Worm (Caenorhabditis elegans) whole organism, L2 larva: ENCODE results near the gene F36F12.2.

Experiments
- C34F6.9 ChIP-seq: fragments of 150-350 bp; optimal IDR thresholded peaks from 2 replicates; lab custom pipeline; 2014; ENCODE audit warnings: missing biosample characterization, missing genetic modification characterization
- F13H6.1 ChIP-seq: sonication (generic microtip); optimal IDR thresholded peaks from 2 replicates; lab custom pipeline; 2016; ENCODE audit warnings: missing genetic modification characterization, missing compliant biosample characterization
- R02D3.7 ChIP-seq: fragments of 150-350 bp; optimal IDR thresholded peaks from 2 replicates; lab custom pipeline; 2014; ENCODE audit warnings: missing biosample characterization, missing genetic modification characterization
- ZK546.5 ChIP-seq: sonication (generic microtip); optimal IDR thresholded peaks from 2 replicates; lab custom pipeline; 2017; ENCODE audit warnings: missing biosample characterization, missing genetic modification characterization
- alr-1 ChIP-seq: fragments of 150-350 bp; optimal IDR thresholded peaks from 2 replicates; lab custom pipeline; 2014; ENCODE audit warnings: missing biosample characterization, missing genetic modification characterization
- blmp-1 ChIP-seq: sonication (generic microtip); optimal IDR thresholded peaks from 2 replicates; lab custom pipeline; 2017; ENCODE audit warnings: missing genetic modification characterization, mild to moderate bottlenecking, missing compliant biosample characterization, antibody characterized with exemption, moderate library complexity; ENCODE audit not compliant: insufficient read depth
- ceh-82 ChIP-seq: fragments of 150-350 bp; optimal IDR thresholded peaks from 2 replicates; lab custom pipeline; 2014; ENCODE audit warnings: missing biosample characterization, missing genetic modification characterization
- crh-2 ChIP-seq: sonication (generic microtip); optimal IDR thresholded peaks from 2 replicates; lab custom pipeline; 2017; ENCODE audit warnings: missing biosample characterization, missing genetic modification characterization
- dmd-4 ChIP-seq: sonication (generic microtip); optimal IDR thresholded peaks from 2 replicates; lab custom pipeline; 2017; ENCODE audit warnings: missing biosample characterization, missing genetic modification characterization
- elt-1 ChIP-seq: fragments of 150-350 bp; optimal IDR thresholded peaks from 2 replicates; lab custom pipeline; 2014; ENCODE audit warnings: missing biosample characterization, missing genetic modification characterization
- elt-3 ChIP-seq: sonication (generic microtip); optimal IDR thresholded peaks from 2 replicates; lab custom pipeline; 2017; ENCODE audit warnings: missing biosample characterization, missing genetic modification characterization
- fos-1 ChIP-seq: fragments of 150-350 bp; optimal IDR thresholded peaks from 2 replicates; lab custom pipeline; 2014; ENCODE audit warnings: missing biosample characterization, missing genetic modification characterization
- gmeb-1 ChIP-seq: fragments of 150-350 bp; optimal IDR thresholded peaks from 2 replicates; lab custom pipeline; 2014; ENCODE audit warnings: missing biosample characterization, missing genetic modification characterization
- lin-13 ChIP-seq: fragments of 150-350 bp; optimal IDR thresholded peaks from 2 replicates; lab custom pipeline; 2014; ENCODE audit warnings: missing biosample characterization, missing genetic modification reagents, missing genetic modification characterization
- lsy-2 ChIP-seq, 2 experiments: fragments of 150-350 bp in 1 of 2; sonication (generic microtip) in 1 of 2; optimal IDR thresholded peaks; 2 replicates each; lab custom pipeline; 2014 to 2017; ENCODE audit warnings: missing biosample characterization in 2 of 2, missing genetic modification characterization in 2 of 2
- mab-5 ChIP-seq: fragments of 150-350 bp; optimal IDR thresholded peaks from 2 replicates; lab custom pipeline; 2014; ENCODE audit warnings: missing biosample characterization, missing genetic modification characterization
- mbf-1 ChIP-seq: sonication (generic microtip); optimal IDR thresholded peaks from 2 replicates; lab custom pipeline; 2017; ENCODE audit warnings: missing biosample characterization, missing genetic modification characterization
- mdl-1 ChIP-seq, 2 experiments: fragments of 150-350 bp in 1 of 2; sonication (generic microtip) in 1 of 2; optimal IDR thresholded peaks; 2 replicates each; lab custom pipeline; 2017; ENCODE audit warnings: missing biosample characterization in 2 of 2, missing genetic modification characterization in 2 of 2
- nhr-10 ChIP-seq: sonication (generic microtip); optimal IDR thresholded peaks from 2 replicates; lab custom pipeline; 2017; ENCODE audit warnings: missing biosample characterization, missing genetic modification characterization
- nhr-12 ChIP-seq: fragments of 150-350 bp; optimal IDR thresholded peaks from 2 replicates; lab custom pipeline; 2014; ENCODE audit warnings: missing biosample characterization, missing genetic modification characterization
- nhr-129 ChIP-seq: fragments of 150-350 bp; optimal IDR thresholded peaks from 2 replicates; lab custom pipeline; 2014; ENCODE audit warnings: missing biosample characterization, missing genetic modification characterization
- nhr-23 ChIP-seq: fragments of 150-350 bp; optimal IDR thresholded peaks from 2 replicates; lab custom pipeline; 2014; ENCODE audit warnings: missing biosample characterization, missing genetic modification reagents, missing genetic modification characterization
- nhr-237 ChIP-seq: fragments of 150-350 bp; optimal IDR thresholded peaks from 2 replicates; lab custom pipeline; 2014; ENCODE audit warnings: missing biosample characterization, missing genetic modification characterization
- nhr-25 ChIP-seq: fragments of 150-350 bp; sonication (generic microtip); optimal IDR thresholded peaks from 3 replicates; lab custom pipeline; 2014; ENCODE audit warnings: missing biosample characterization, missing genetic modification characterization
- nhr-6 ChIP-seq: fragments of 150-350 bp; optimal IDR thresholded peaks from 2 replicates; lab custom pipeline; 2014; ENCODE audit warnings: missing biosample characterization, missing genetic modification characterization
- peb-1 ChIP-seq: fragments of 150-350 bp; optimal IDR thresholded peaks from 2 replicates; lab custom pipeline; 2014; ENCODE audit warnings: missing biosample characterization, missing genetic modification characterization
- sem-4 ChIP-seq: fragments of 150-350 bp; optimal IDR thresholded peaks from 2 replicates; lab custom pipeline; 2014; ENCODE audit warnings: missing biosample characterization, missing genetic modification reagents, missing genetic modification characterization
- skn-1 ChIP-seq: sonication (generic microtip); optimal IDR thresholded peaks from 2 replicates; lab custom pipeline; 2017; ENCODE audit warnings: missing biosample characterization, missing genetic modification characterization
- sma-3 ChIP-seq: sonication (generic microtip); optimal IDR thresholded peaks from 2 replicates; lab custom pipeline; 2016; ENCODE audit warnings: missing genetic modification reagents, missing genetic modification characterization, missing compliant biosample characterization
- sma-9 ChIP-seq, 2 experiments: fragments of 150-350 bp in 1 of 2; sonication (generic microtip) in 1 of 2; optimal IDR thresholded peaks; 2 replicates each; lab custom pipeline; 2014 to 2016; ENCODE audit warnings: missing genetic modification characterization in 2 of 2, mild to moderate bottlenecking in 1 of 2, missing biosample characterization in 1 of 2, missing compliant biosample characterization in 1 of 2, missing genetic modification reagents in 1 of 2, moderate library complexity in 1 of 2
- snpc-4 ChIP-seq: fragments of 150-350 bp; optimal IDR thresholded peaks from 2 replicates; lab custom pipeline; 2014; ENCODE audit warnings: missing biosample characterization, missing genetic modification characterization
- unc-39 ChIP-seq: fragments of 150-350 bp; optimal IDR thresholded peaks from 2 replicates; lab custom pipeline; 2014; ENCODE audit warnings: missing biosample characterization, missing genetic modification characterization
- unc-55 ChIP-seq: fragments of 150-350 bp; sonication (generic microtip); optimal IDR thresholded peaks from 3 replicates; lab custom pipeline; 2014; ENCODE audit warnings: missing biosample characterization, missing genetic modification reagents, missing genetic modification characterization
- ztf-1 ChIP-seq: fragments of 200-800 bp; sonication (Bioruptor generic); conservative IDR thresholded peaks from 2 replicates; pipeline ENCODE4 v1.3.6; 2022; ENCODE audit warnings: missing genetic modification characterization, missing compliant biosample characterization
- ztf-11 ChIP-seq: sonication (generic microtip); optimal IDR thresholded peaks from 2 replicates; lab custom pipeline; 2017; ENCODE audit warnings: missing biosample characterization, missing genetic modification characterization
- ztf-4 ChIP-seq: fragments of 150-350 bp; optimal IDR thresholded peaks from 2 replicates; lab custom pipeline; 2014; ENCODE audit warnings: missing biosample characterization, missing genetic modification characterization

F36F12.2 gene

ce11 chrV:2109295-2109694 is 14.2 kb upstream of the F36F12.2 start, which contains the start of gene ckb-4 (continued):
- TF ChIP-seq gmeb-1 (tag; lab: Kevin White, UChicago) (peak; percentile 4), snpc-4 (tag; lab: Kevin White, UChicago) (no peak), R02D3.7 (tag; lab: Kevin White, UChicago) (no peak), nhr-12 (no peak), lsy-2 (tag; optimal IDR thresholded peaks at IDR 0.05; lab: Kevin White, UChicago) (no peak), ztf-4 (tag; lab: Kevin White, UChicago) (no peak), elt-3 (tag; lab: Kevin White, UChicago) (no peak), sma-3 (GFP tag; lab: Kevin White, UChicago) (no peak), nhr-6 (tag; lab: Kevin White, UChicago) (no peak)
- TF ChIP-seq, all 48 proteins: peak for 7

- TF ChIP-seq dmd-4 = no peak
- TF ChIP-seq mbf-1 (tag; lab: Kevin White, UChicago) = no peak
These were observed 10.9 kb upstream of the F36F12.2 start, which contains the start of gene F22F7.4 for ce11 chrV:2105976-2106375. TSS of gene F22F7.4 (minus strand) at chrV:2106076.

- no peak for TF ChIP-seq gmeb-1 (tag; lab: Kevin White, UChicago)
- no peak for TF ChIP-seq nhr-23 (tag; lab: Kevin White, UChicago)
- no peak for TF ChIP-seq elt-1 (tag; lab: Kevin White, UChicago)
- no peak for TF ChIP-seq nhr-10 (tag; lab: Kevin White, UChicago)
- TF ChIP-seq unc-39 (tag; lab: Kevin White, UChicago) = no peak
These were observed 8.0 kb upstream of the F36F12.2 start, which contains the start of gene F36F12.1 for ce11 chrV:2103118-2103517. TSS of gene F36F12.1 (minus strand) at chrV:2103218.

ce11 chrV:2099040-2099439 is 3.9 kb upstream of the F36F12.2 start, which contains the start of gene F36F12.7:
TSS of gene F36F12.7 (plus strand) at chrV:2099340.
- TF ChIP-seq ztf-1 (GFP tag; lab: Robert Waterston, UW) (no peak), blmp-1 (tag; lab: Kevin White, UChicago) (no peak), skn-1 (no peak), sem-4 (no peak), elt-3 (tag; lab: Kevin White, UChicago) (no peak), ztf-4 (tag; lab: Kevin White, UChicago) (no peak), F13H6.1 (no peak), mdl-1 (tag; optimal IDR thresholded peaks at IDR 0.05; lab: Kevin White, UChicago) (no peak), ceh-82 (tag; lab: Kevin White, UChicago) (no peak), nhr-237 (tag; lab: Kevin White, UChicago) (no peak), mab-5 (tag; lab: Kevin White, UChicago) (no peak), nhr-129 (tag; lab: Kevin White, UChicago) (no peak), ztf-11 (tag; lab: Kevin White, UChicago) (no peak), crh-2 (tag; lab: Kevin White, UChicago) (no peak), ZK546.5 (no peak), nhr-23 (tag; lab: Kevin White, UChicago) (no peak), lin-13 (GFP tag; lab: Kevin White, UChicago) (no peak), unc-55 (GFP tag; lab: Kevin White, UChicago) (no peak), gmeb-1 (tag; lab: Kevin White, UChicago) (no peak)

- TF ChIP-seq C34F6.9 (no peak), nhr-23 (tag; lab: Kevin White, UChicago) (no peak), fos-1 (tag; lab: Kevin White, UChicago) (no peak), ztf-11 (tag; lab: Kevin White, UChicago) (no peak), mab-5 (tag; lab: Kevin White, UChicago) (no peak), nhr-25 (tag; lab: Kevin White, UChicago) (no peak), peb-1 (tag; lab: Kevin White, UChicago) (no peak), unc-55 (GFP tag; lab: Kevin White, UChicago) (no peak), lin-13 (GFP tag; lab: Kevin White, UChicago) (no peak), ztf-1 (GFP tag; lab: Robert Waterston, UW) (no peak), sma-9 (GFP tag; optimal IDR thresholded peaks at IDR 0.05; lab: Kevin White, UChicago) (no peak), sma-9 (tag; optimal IDR thresholded peaks at IDR 0.05; lab: Kevin White, UChicago) (no peak), alr-1 (tag; lab: Kevin White, UChicago) (no peak), R02D3.7 (tag; lab: Kevin White, UChicago) (no peak), ZK546.5 (no peak), mbf-1 (tag; lab: Kevin White, UChicago) (no peak)
These were observed 2.5 kb upstream of the F36F12.2 start, which contains the start of gene clec-208 for ce11 chrV:2097653-2098052. TSS of gene clec-208 (plus strand) at chrV:2097953.
